Fruit fly (Drosophila melanogaster) whole organism, adult: ENCODE results near the gene Atg18b.

Experiments
- CG33017 ChIP-seq: fragments of 200-800 bp; sonication (Bioruptor generic); optimal IDR thresholded peaks from 2 replicates; lab custom pipeline; 2018; ENCODE audit warnings: missing biosample characterization, mild to moderate bottlenecking, missing genetic modification characterization, moderate library complexity
- CG5204 ChIP-seq: fragments of 200-800 bp; sonication (Bioruptor generic); optimal IDR thresholded peaks from 2 replicates; lab custom pipeline; 2016; ENCODE audit warnings: missing biosample characterization, missing genetic modification characterization
- CG7101 ChIP-seq: fragments of 200-800 bp; sonication (Bioruptor generic); optimal IDR thresholded peaks from 2 replicates; lab custom pipeline; 2018; ENCODE audit warnings: missing biosample characterization, mild to moderate bottlenecking, missing genetic modification characterization, moderate library complexity

- no peak for TF ChIP-seq CG7101 (tag; lab: Kevin White, UChicago)
- no peak for TF ChIP-seq CG33017
- TF ChIP-seq CG5204, result no peak
These were observed 57.5 kb downstream of the Atg18b start, which contains the start of gene Nbr for dm6 chr2L:21162875-21163274.
